Fruit fly (Drosophila melanogaster): ENCODE data around the gene orion.

DNA sequence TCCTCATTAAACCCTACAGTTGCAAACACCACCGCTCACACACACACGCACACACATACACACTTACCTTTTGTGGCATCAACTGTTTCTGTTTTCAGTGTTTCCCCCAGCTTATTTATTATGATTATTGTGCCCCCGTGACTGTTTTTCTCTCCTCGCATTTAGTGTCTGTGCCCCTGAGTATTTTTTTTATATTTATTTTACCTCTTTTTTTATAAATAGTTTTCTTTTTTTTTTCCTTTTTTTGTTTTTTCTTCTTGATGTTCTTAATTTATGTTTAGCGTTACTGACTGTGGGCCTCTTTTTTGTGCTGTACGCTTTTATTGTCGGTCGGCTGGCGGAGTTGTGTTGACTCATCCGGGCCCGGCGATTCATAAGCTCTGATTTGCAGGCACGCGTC, 34.1 kb upstream of the orion start:
- TF ChIP-seq Myc (optimal IDR thresholded peaks at IDR 0.05) (no peak), Hr83 (GFP tag; optimal IDR thresholded peaks at IDR 0.05; ENCODE audit: poor library complexity, severe bottlenecking) (no peak), Mio (GFP tag; optimal IDR thresholded peaks at IDR 0.05) (no peak), N (GFP tag; optimal IDR thresholded peaks at IDR 0.05) (no peak), CG32264 (GFP tag; optimal IDR thresholded peaks at IDR 0.05) (no peak), Hr78 (GFP tag; optimal IDR thresholded peaks at IDR 0.05) (no peak), OdsH (GFP tag; optimal IDR thresholded peaks at IDR 0.05) (no peak), psq (GFP tag; optimal IDR thresholded peaks at IDR 0.05) (no peak), lola (GFP tag; optimal IDR thresholded peaks at IDR 0.05) (no peak), brk (GFP tag; optimal IDR thresholded peaks at IDR 0.05) (no peak), dsf (GFP tag; optimal IDR thresholded peaks at IDR 0.05; ENCODE audit: borderline replicate concordance) (no peak), Hnf4 (GFP tag; optimal IDR thresholded peaks at IDR 0.05) (no peak), fru (GFP tag; optimal IDR thresholded peaks at IDR 0.05) (no peak)

Measured in whole organism, wandering third instar larva.